Fruit fly (Drosophila melanogaster): ENCODE measurements around the gene Hsp60A.

dm6 chrX:11059519-11059918, 48.8 kb upstream of the Hsp60A start, which contains the start of gene CG1545:
- no peak for TF ChIP-seq Ets98B (GFP tag; IDR thresholded peaks at IDR 0.05)
- TF ChIP-seq CG4496 (GFP tag; IDR thresholded peaks at IDR 0.05): no peak
- TF ChIP-seq CG34367 (tag; optimal IDR thresholded peaks at IDR 0.05): no peak
